Worm (Caenorhabditis elegans) whole organism, early embryonic: Measurements from ENCODE around the gene him-10.

Experiments
- flt-1 ChIP-seq: fragments of 200-800 bp; sonication (Bioruptor generic); IDR thresholded peaks from 2 replicates; pipeline ENCODE4 v1.3.6; 2022; ENCODE audit warnings: missing genetic modification characterization, missing compliant biosample characterization
- hnd-1 ChIP-seq: sonication (generic microtip); optimal IDR thresholded peaks from 2 replicates; lab custom pipeline; 2016; ENCODE audit warnings: missing genetic modification characterization, missing compliant biosample characterization
- sea-1 ChIP-seq: fragments of 200-800 bp; sonication (Bioruptor generic); conservative IDR thresholded peaks from 2 replicates; pipeline ENCODE4 v1.3.6; 2022; ENCODE audit warnings: missing genetic modification characterization, missing compliant biosample characterization

DNA sequence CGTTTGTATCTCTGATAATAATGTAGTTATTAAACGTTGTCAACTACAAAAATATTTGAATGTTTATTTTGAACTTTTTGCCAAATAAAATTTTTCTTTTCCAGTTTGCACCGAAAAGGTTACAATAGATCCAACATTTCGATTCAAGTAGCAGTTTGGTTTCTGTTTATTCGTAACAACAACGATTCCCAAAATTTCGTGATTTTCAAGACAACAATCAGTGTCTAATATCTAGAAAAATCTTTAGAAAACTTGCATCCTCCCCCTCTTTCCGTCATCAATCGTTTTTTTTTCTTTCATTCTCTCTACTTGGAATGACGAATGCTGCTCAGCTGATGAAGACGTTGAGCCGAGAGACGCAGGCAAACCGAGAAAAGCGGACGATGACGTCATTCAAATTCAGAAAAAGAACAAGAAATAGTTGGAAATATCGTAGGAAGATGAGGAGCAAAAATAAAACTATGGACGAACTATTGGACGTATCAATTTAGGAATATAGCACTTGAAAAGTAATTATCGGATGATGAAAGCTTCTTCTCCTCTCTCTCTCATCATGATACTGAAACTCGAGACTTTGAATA is 44.5 kb upstream of the him-10 start:
- TF ChIP-seq sea-1 (GFP tag; lab: Robert Waterston, UW), result no peak
- TF ChIP-seq flt-1 (GFP tag; lab: Robert Waterston, UW), result no peak
- no peak for TF ChIP-seq hnd-1 (tag; lab: Kevin White, UChicago)
